Worm (Caenorhabditis elegans) whole organism, L2 larva: Measurements from ENCODE around the gene Y54G11A.19.

Experiments
- C34F6.9 ChIP-seq: fragments of 150-350 bp; optimal IDR thresholded peaks from 2 replicates; lab custom pipeline; 2014; ENCODE audit warnings: missing biosample characterization, missing genetic modification characterization
- R02D3.7 ChIP-seq: fragments of 150-350 bp; optimal IDR thresholded peaks from 2 replicates; lab custom pipeline; 2014; ENCODE audit warnings: missing biosample characterization, missing genetic modification characterization
- Y55F3AM.14 ChIP-seq: fragments of 200-800 bp; sonication (Bioruptor generic); optimal IDR thresholded peaks from 2 replicates; lab custom pipeline; 2018; ENCODE audit warnings: mild to moderate bottlenecking, missing genetic modification characterization, missing compliant biosample characterization
- ZK546.5 ChIP-seq: sonication (generic microtip); optimal IDR thresholded peaks from 2 replicates; lab custom pipeline; 2017; ENCODE audit warnings: missing biosample characterization, missing genetic modification characterization
- blmp-1 ChIP-seq: sonication (generic microtip); optimal IDR thresholded peaks from 2 replicates; lab custom pipeline; 2017; ENCODE audit warnings: missing genetic modification characterization, mild to moderate bottlenecking, missing compliant biosample characterization, antibody characterized with exemption, moderate library complexity; ENCODE audit not compliant: insufficient read depth
- crh-2 ChIP-seq: sonication (generic microtip); optimal IDR thresholded peaks from 2 replicates; lab custom pipeline; 2017; ENCODE audit warnings: missing biosample characterization, missing genetic modification characterization
- elt-3 ChIP-seq: sonication (generic microtip); optimal IDR thresholded peaks from 2 replicates; lab custom pipeline; 2017; ENCODE audit warnings: missing biosample characterization, missing genetic modification characterization
- fos-1 ChIP-seq: fragments of 150-350 bp; optimal IDR thresholded peaks from 2 replicates; lab custom pipeline; 2014; ENCODE audit warnings: missing biosample characterization, missing genetic modification characterization
- gmeb-1 ChIP-seq: fragments of 150-350 bp; optimal IDR thresholded peaks from 2 replicates; lab custom pipeline; 2014; ENCODE audit warnings: missing biosample characterization, missing genetic modification characterization
- lin-13 ChIP-seq: fragments of 150-350 bp; optimal IDR thresholded peaks from 2 replicates; lab custom pipeline; 2014; ENCODE audit warnings: missing biosample characterization, missing genetic modification reagents, missing genetic modification characterization
- lsy-2 ChIP-seq, 2 experiments: fragments of 150-350 bp in 1 of 2; sonication (generic microtip) in 1 of 2; optimal IDR thresholded peaks; 2 replicates each; lab custom pipeline; 2014 to 2017; ENCODE audit warnings: missing biosample characterization in 2 of 2, missing genetic modification characterization in 2 of 2
- mab-5 ChIP-seq: fragments of 150-350 bp; optimal IDR thresholded peaks from 2 replicates; lab custom pipeline; 2014; ENCODE audit warnings: missing biosample characterization, missing genetic modification characterization
- mdl-1 ChIP-seq, 2 experiments: fragments of 150-350 bp in 1 of 2; sonication (generic microtip) in 1 of 2; optimal IDR thresholded peaks; 2 replicates each; lab custom pipeline; 2017; ENCODE audit warnings: missing biosample characterization in 2 of 2, missing genetic modification characterization in 2 of 2
- nhr-10 ChIP-seq: sonication (generic microtip); optimal IDR thresholded peaks from 2 replicates; lab custom pipeline; 2017; ENCODE audit warnings: missing biosample characterization, missing genetic modification characterization
- nhr-237 ChIP-seq: fragments of 150-350 bp; optimal IDR thresholded peaks from 2 replicates; lab custom pipeline; 2014; ENCODE audit warnings: missing biosample characterization, missing genetic modification characterization
- nhr-6 ChIP-seq: fragments of 150-350 bp; optimal IDR thresholded peaks from 2 replicates; lab custom pipeline; 2014; ENCODE audit warnings: missing biosample characterization, missing genetic modification characterization
- peb-1 ChIP-seq: fragments of 150-350 bp; optimal IDR thresholded peaks from 2 replicates; lab custom pipeline; 2014; ENCODE audit warnings: missing biosample characterization, missing genetic modification characterization
- skn-1 ChIP-seq: sonication (generic microtip); optimal IDR thresholded peaks from 2 replicates; lab custom pipeline; 2017; ENCODE audit warnings: missing biosample characterization, missing genetic modification characterization
- sma-3 ChIP-seq: sonication (generic microtip); optimal IDR thresholded peaks from 2 replicates; lab custom pipeline; 2016; ENCODE audit warnings: missing genetic modification reagents, missing genetic modification characterization, missing compliant biosample characterization
- snpc-4 ChIP-seq: fragments of 150-350 bp; optimal IDR thresholded peaks from 2 replicates; lab custom pipeline; 2014; ENCODE audit warnings: missing biosample characterization, missing genetic modification characterization
- unc-39 ChIP-seq: fragments of 150-350 bp; optimal IDR thresholded peaks from 2 replicates; lab custom pipeline; 2014; ENCODE audit warnings: missing biosample characterization, missing genetic modification characterization
- unc-55 ChIP-seq: fragments of 150-350 bp; sonication (generic microtip); optimal IDR thresholded peaks from 3 replicates; lab custom pipeline; 2014; ENCODE audit warnings: missing biosample characterization, missing genetic modification reagents, missing genetic modification characterization
- zag-1 ChIP-seq: fragments of 150-350 bp; optimal IDR thresholded peaks from 2 replicates; lab custom pipeline; 2014; ENCODE audit warnings: missing biosample characterization, missing genetic modification characterization
- ztf-1 ChIP-seq: fragments of 200-800 bp; sonication (Bioruptor generic); conservative IDR thresholded peaks from 2 replicates; pipeline ENCODE4 v1.3.6; 2022; ENCODE audit warnings: missing genetic modification characterization, missing compliant biosample characterization
- ztf-11 ChIP-seq: sonication (generic microtip); optimal IDR thresholded peaks from 2 replicates; lab custom pipeline; 2017; ENCODE audit warnings: missing biosample characterization, missing genetic modification characterization

The Y54G11A.19 gene

ce11 chrII:14234375-14235102 lies 22.1 kb downstream of the Y54G11A.19 start:
- TF ChIP-seq lin-13 (GFP tag; lab: Kevin White, UChicago) (no peak), gmeb-1 (tag; lab: Kevin White, UChicago) (peak; percentile 23), unc-55 (GFP tag; lab: Kevin White, UChicago) (peak; percentile 10), peb-1 (tag; lab: Kevin White, UChicago) (no peak)

DNA sequence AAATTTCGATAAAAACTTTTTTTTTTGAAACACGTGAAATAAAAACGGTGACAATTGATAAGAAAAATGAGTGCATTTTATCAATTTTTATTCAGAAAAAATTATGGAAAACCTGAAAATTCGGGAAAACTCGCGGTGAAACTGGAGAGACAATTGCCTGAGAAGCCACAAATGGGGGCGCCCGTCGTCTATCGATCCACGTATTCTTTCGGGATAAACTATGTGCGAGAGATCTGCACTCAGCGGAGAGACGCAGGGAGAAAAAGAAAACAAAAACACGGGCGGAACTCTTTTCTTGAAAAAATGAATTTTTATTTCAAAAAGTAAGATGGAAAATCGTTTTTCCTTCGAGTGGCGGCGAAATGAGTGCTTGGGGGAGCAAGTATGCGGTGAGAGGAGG lies 22.8 kb downstream of the Y54G11A.19 start, which contains the start of gene men-1:
men-1 (minus strand) TSS at position 242 of the 400 bp plus-strand sequence.
- TF ChIP-seq crh-2 (tag; lab: Kevin White, UChicago) (no peak), C34F6.9 (peak; percentile 19)

- TF ChIP-seq lin-13 (GFP tag; lab: Kevin White, UChicago) (no peak), elt-3 (tag; lab: Kevin White, UChicago) (no peak), mab-5 (tag; lab: Kevin White, UChicago) (no peak), blmp-1 (no peak), crh-2 (tag; lab: Kevin White, UChicago) (no peak)
These were observed 25.7 kb downstream of the Y54G11A.19 start for ce11 chrII:14230938-14231337.

DNA sequence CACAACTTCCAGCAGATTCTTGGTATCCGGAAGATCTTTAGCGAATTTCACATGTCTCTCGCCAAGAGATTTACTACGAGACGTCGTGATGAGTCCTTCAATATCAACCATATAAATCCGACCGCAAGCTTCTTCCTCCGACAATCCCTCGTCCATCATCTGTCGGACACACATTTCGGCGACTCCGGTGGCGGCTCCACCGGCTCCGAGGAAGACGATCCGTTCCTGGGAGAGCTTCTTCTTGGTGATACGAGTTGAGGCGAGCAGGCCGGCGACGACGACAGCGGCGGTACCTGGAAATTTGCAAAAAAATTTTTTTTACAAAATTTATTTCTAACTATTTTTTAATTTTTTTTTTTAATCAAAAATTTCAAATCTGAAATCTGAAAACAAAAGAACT lies 26.6 kb downstream of the Y54G11A.19 start:
- no peak for TF ChIP-seq ztf-1
- no peak for TF ChIP-seq nhr-10

ce11 chrII:14226175-14226574 lies 30.5 kb downstream of the Y54G11A.19 start, which contains the start of gene Y48B6A.13:
Y48B6A.13 (minus strand) TSS chrII:14226275.
- TF ChIP-seq Y55F3AM.14 (GFP tag; lab: Kevin White, UChicago) (no peak), unc-55 (GFP tag; lab: Kevin White, UChicago) (no peak)
- TF ChIP-seq, all 48 proteins: peak for 0

DNA sequence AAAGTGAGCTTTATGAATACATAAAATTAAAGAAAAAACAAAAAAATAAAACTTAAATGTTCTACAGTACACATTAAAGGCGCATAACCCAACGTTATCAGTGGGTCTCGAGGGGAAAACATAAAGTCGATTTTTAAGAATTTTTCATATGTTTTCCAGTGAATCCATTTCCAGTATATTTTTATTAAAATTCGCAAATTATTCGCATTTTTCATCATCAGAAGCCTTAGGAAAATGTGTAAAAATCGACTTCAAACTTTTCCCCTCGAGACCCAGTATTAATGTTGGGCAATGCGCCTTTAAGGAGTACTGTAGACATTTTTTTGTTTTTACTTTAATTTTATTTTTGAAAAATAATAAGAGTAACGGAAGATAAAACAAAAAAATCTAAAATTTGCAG lies 38.5 kb downstream of the Y54G11A.19 start:
- TF ChIP-seq snpc-4 (tag; lab: Kevin White, UChicago), result no peak
- TF ChIP-seq sma-3 (GFP tag; lab: Kevin White, UChicago), result no peak
- TF ChIP-seq fos-1 (tag; lab: Kevin White, UChicago), result no peak
- no peak for TF ChIP-seq crh-2 (tag; lab: Kevin White, UChicago)
- no peak for TF ChIP-seq mdl-1 (tag; optimal IDR thresholded peaks at IDR 0.05; lab: Kevin White, UChicago)
- TF ChIP-seq nhr-6 (tag; lab: Kevin White, UChicago), result no peak
- TF ChIP-seq R02D3.7, result no peak
- no peak for TF ChIP-seq nhr-237
- TF ChIP-seq lsy-2 (tag; optimal IDR thresholded peaks at IDR 0.05; lab: Kevin White, UChicago), result no peak
- no peak for TF ChIP-seq zag-1 (tag; lab: Kevin White, UChicago)
- TF ChIP-seq ztf-11 (tag; lab: Kevin White, UChicago), result no peak
- TF ChIP-seq, all 48 proteins: peak for 0

ce11 chrII:14214109-14214508 lies 42.6 kb downstream of the Y54G11A.19 start, which contains the start of gene Y48B6A.10:
Y48B6A.10 (plus strand) TSS chrII:14214409.
- TF ChIP-seq blmp-1 (no peak), unc-55 (GFP tag; lab: Kevin White, UChicago) (no peak), ZK546.5 (tag; lab: Kevin White, UChicago) (no peak), lsy-2 (tag; optimal IDR thresholded peaks at IDR 0.05; lab: Kevin White, UChicago) (no peak)

DNA sequence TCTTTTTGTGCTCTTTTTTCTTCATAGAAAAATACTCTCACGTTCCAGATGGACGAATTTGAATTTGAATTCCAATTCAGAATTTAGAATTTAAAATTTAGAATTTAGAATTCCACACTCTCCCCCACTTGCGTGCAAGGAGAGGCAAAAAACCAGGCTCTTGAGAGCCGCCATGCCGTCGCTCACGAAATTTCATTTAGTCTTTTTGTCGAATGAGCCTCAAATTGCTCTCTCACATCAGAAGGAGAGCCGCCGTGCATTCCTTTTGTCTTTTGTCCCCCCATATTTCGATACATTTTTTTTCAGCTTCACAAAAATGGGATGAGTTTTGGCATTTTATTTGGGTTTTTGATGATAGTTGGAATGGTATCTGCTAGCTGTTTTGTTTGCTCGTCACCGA lies 45.6 kb downstream of the Y54G11A.19 start, which contains the start of gene hot-7:
hot-7 (plus strand) TSS at position 301 of the 400 bp plus-strand sequence.
- TF ChIP-seq mdl-1 (tag; optimal IDR thresholded peaks at IDR 0.05; lab: Kevin White, UChicago) (no peak), elt-3 (tag; lab: Kevin White, UChicago) (no peak), unc-39 (no peak), unc-55 (GFP tag; lab: Kevin White, UChicago) (no peak), skn-1 (tag; lab: Kevin White, UChicago) (no peak), lin-13 (GFP tag; lab: Kevin White, UChicago) (no peak)
